Worm (Caenorhabditis elegans) whole organism, young adult: ENCODE measurements around the gene str-209.

Source experiments
- B0019.2 ChIP-seq: fragments of 200-800 bp; sonication (Bioruptor generic); conservative IDR thresholded peaks from 2 replicates; pipeline ENCODE4 v1.3.6; 2022; ENCODE audit warnings: missing genetic modification reagents, missing genetic modification characterization, missing compliant biosample characterization
- B0261.1 ChIP-seq: sonication (generic microtip); optimal IDR thresholded peaks from 2 replicates; lab custom pipeline; 2016; ENCODE audit warnings: mild to moderate bottlenecking, missing genetic modification characterization, moderate library complexity, missing compliant biosample characterization
- B0336.3 ChIP-seq: fragments of 200-800 bp; sonication (Bioruptor generic); IDR thresholded peaks from 2 replicates; pipeline ENCODE4 v1.3.6; 2022; ENCODE audit warnings: missing genetic modification characterization, missing compliant biosample characterization
- C17E4.6 ChIP-seq: fragments of 200-800 bp; sonication (Bioruptor generic); IDR thresholded peaks from 2 replicates; pipeline ENCODE4 v1.3.6; 2022; ENCODE audit warnings: missing genetic modification reagents, missing genetic modification characterization, missing compliant biosample characterization
- D2030.7 ChIP-seq: fragments of 200-800 bp; sonication (Bioruptor generic); IDR thresholded peaks from 2 replicates; pipeline ENCODE4 v1.3.6; 2022; ENCODE audit warnings: missing genetic modification reagents, missing genetic modification characterization, missing compliant biosample characterization
- F22D6.2 ChIP-seq: sonication (generic microtip); optimal IDR thresholded peaks from 2 replicates; lab custom pipeline; 2016; ENCODE audit warnings: mild to moderate bottlenecking, missing genetic modification characterization, missing compliant biosample characterization
- F55B11.4 ChIP-seq: sonication (generic microtip); optimal IDR thresholded peaks from 2 replicates; lab custom pipeline; 2016; ENCODE audit warnings: missing compliant biosample characterization, missing genetic modification characterization, borderline replicate concordance; ENCODE audit not compliant: insufficient read depth
- K11D2.4 ChIP-seq: fragments of 200-800 bp; sonication (Bioruptor generic); IDR thresholded peaks from 2 replicates; pipeline ENCODE4 v1.3.6; 2022; ENCODE audit warnings: missing genetic modification reagents, missing genetic modification characterization, missing compliant biosample characterization
- Y95B8A.8 ChIP-seq: fragments of 200-800 bp; sonication (Bioruptor generic); IDR thresholded peaks from 2 replicates; pipeline ENCODE4 v1.3.6; 2022; ENCODE audit warnings: missing genetic modification reagents, missing genetic modification characterization, missing compliant biosample characterization
- aptf-2 ChIP-seq: fragments of 200-800 bp; sonication (Bioruptor generic); conservative IDR thresholded peaks from 2 replicates; pipeline ENCODE4 v1.3.6; 2022; ENCODE audit warnings: missing genetic modification reagents, missing genetic modification characterization, missing compliant biosample characterization
- attf-6 ChIP-seq: fragments of 200-800 bp; sonication (Bioruptor generic); IDR thresholded peaks from 2 replicates; pipeline ENCODE4 v1.3.6; 2022; ENCODE audit warnings: missing genetic modification reagents, missing genetic modification characterization, missing compliant biosample characterization
- ceh-58 ChIP-seq: fragments of 200-800 bp; sonication (Bioruptor generic); IDR thresholded peaks from 2 replicates; pipeline ENCODE4 v1.3.6; 2022; ENCODE audit warnings: missing genetic modification characterization, missing compliant biosample characterization
- ceh-79 ChIP-seq: sonication (generic microtip); optimal IDR thresholded peaks from 2 replicates; lab custom pipeline; 2017; ENCODE audit warnings: mild to moderate bottlenecking, missing genetic modification characterization, missing compliant biosample characterization
- efl-1 ChIP-seq: fragments of 150-350 bp; optimal IDR thresholded peaks from 2 replicates; lab custom pipeline; 2014; ENCODE audit warnings: missing biosample characterization, missing genetic modification reagents, missing genetic modification characterization
- ets-4 ChIP-seq: fragments of 200-800 bp; sonication (Bioruptor generic); optimal IDR thresholded peaks from 2 replicates; lab custom pipeline; 2018; ENCODE audit warnings: mild to moderate bottlenecking, missing genetic modification characterization, missing compliant biosample characterization
- hmg-1.2 ChIP-seq: fragments of 200-800 bp; sonication (Bioruptor generic); IDR thresholded peaks from 2 replicates; pipeline ENCODE4 v1.3.6; 2022; ENCODE audit warnings: missing genetic modification reagents, missing genetic modification characterization, missing compliant biosample characterization
- hmg-20 ChIP-seq: fragments of 200-800 bp; sonication (Bioruptor generic); IDR thresholded peaks from 2 replicates; pipeline ENCODE4 v1.3.6; 2022; ENCODE audit warnings: missing genetic modification reagents, missing genetic modification characterization, missing compliant biosample characterization
- hsf-1 ChIP-seq: fragments of 200-800 bp; sonication (Bioruptor generic); IDR thresholded peaks from 2 replicates; pipeline ENCODE4 v1.3.6; 2022; ENCODE audit warnings: missing genetic modification reagents, missing genetic modification characterization, missing compliant biosample characterization
- let-526 ChIP-seq: fragments of 200-800 bp; sonication (Bioruptor generic); IDR thresholded peaks from 2 replicates; pipeline ENCODE4 v1.3.6; 2022; ENCODE audit warnings: missing genetic modification reagents, missing genetic modification characterization, missing compliant biosample characterization
- let-607 ChIP-seq, 2 experiments: fragments of 200-800 bp in 1 of 2; sonication (Bioruptor generic) in 1 of 2; sonication (generic microtip) in 1 of 2; optimal IDR thresholded peaks; 2 replicates each; lab custom pipeline; 2016 to 2018; ENCODE audit warnings: mild to moderate bottlenecking in 2 of 2, missing compliant biosample characterization in 2 of 2, missing genetic modification characterization in 2 of 2, moderate library complexity in 2 of 2, missing genotype in 1 of 2
- madf-10 ChIP-seq: sonication (generic microtip); optimal IDR thresholded peaks from 2 replicates; lab custom pipeline; 2016; ENCODE audit warnings: mild to moderate bottlenecking, missing genetic modification characterization, missing compliant biosample characterization
- madf-3 ChIP-seq: fragments of 200-800 bp; sonication (Bioruptor generic); IDR thresholded peaks from 2 replicates; pipeline ENCODE4 v1.3.6; 2022; ENCODE audit warnings: missing genetic modification reagents, missing genetic modification characterization, missing compliant biosample characterization
- madf-6 ChIP-seq: fragments of 200-800 bp; sonication (Bioruptor generic); IDR thresholded peaks from 2 replicates; pipeline ENCODE4 v1.3.6; 2022; ENCODE audit warnings: missing genetic modification reagents, missing genetic modification characterization, missing compliant biosample characterization
- madf-8 ChIP-seq: fragments of 200-800 bp; sonication (Bioruptor generic); conservative IDR thresholded peaks from 2 replicates; pipeline ENCODE4 v1.3.6; 2022; ENCODE audit warnings: missing genetic modification reagents, missing genetic modification characterization, missing compliant biosample characterization
- mes-4 ChIP-seq: sonication (generic microtip); optimal IDR thresholded peaks from 2 replicates; lab custom pipeline; 2016; ENCODE audit warnings: missing genotype, missing genetic modification characterization, missing compliant biosample characterization
- nfyb-1 ChIP-seq: fragments of 200-800 bp; sonication (Bioruptor generic); IDR thresholded peaks from 2 replicates; pipeline ENCODE4 v1.3.6; 2022; ENCODE audit warnings: missing genetic modification reagents, missing genetic modification characterization, missing compliant biosample characterization
- nhr-90 ChIP-seq: sonication (generic microtip); optimal IDR thresholded peaks from 2 replicates; lab custom pipeline; 2016; ENCODE audit warnings: missing genotype, mild to moderate bottlenecking, missing genetic modification characterization, missing compliant biosample characterization
- pha-4 ChIP-seq: fragments of 150-350 bp; sonication (generic microtip); optimal IDR thresholded peaks from 2 replicates; lab custom pipeline; 2014; ENCODE audit warnings: missing biosample characterization, missing genetic modification reagents, missing genetic modification characterization
- rpc-1 ChIP-seq, 2 experiments: fragments of 150-350 bp in 1 of 2; sonication (generic microtip) in 1 of 2; optimal IDR thresholded peaks; 2 replicates each; lab custom pipeline; 2014 to 2018; ENCODE audit warnings: missing biosample characterization in 1 of 2, missing genetic modification characterization in 1 of 2, missing genetic modification reagents in 1 of 2, missing genotype in 1 of 2
- sdz-38 ChIP-seq: sonication (generic microtip); optimal IDR thresholded peaks from 2 replicates; lab custom pipeline; 2016; ENCODE audit warnings: missing genotype, missing genetic modification characterization, missing compliant biosample characterization
- somi-1 ChIP-seq: fragments of 200-800 bp; sonication (Bioruptor generic); optimal IDR thresholded peaks from 2 replicates; lab custom pipeline; 2018; ENCODE audit warnings: mild to moderate bottlenecking, missing genetic modification characterization, missing compliant biosample characterization
- tbp1 ChIP-seq: fragments of 200-800 bp; sonication (Bioruptor generic); optimal IDR thresholded peaks from 2 replicates; lab custom pipeline; 2018; ENCODE audit warnings: mild to moderate bottlenecking, missing genetic modification characterization, missing compliant biosample characterization
- ztf-18 ChIP-seq: sonication (generic microtip); optimal IDR thresholded peaks from 2 replicates; lab custom pipeline; 2016; ENCODE audit warnings: missing genotype, mild to moderate bottlenecking, missing genetic modification characterization, missing compliant biosample characterization
- ztf-26 ChIP-seq: sonication (generic microtip); optimal IDR thresholded peaks from 2 replicates; lab custom pipeline; 2017; ENCODE audit warnings: missing genetic modification characterization, missing compliant biosample characterization

Gene str-209

ce11 chrV:4918664-4919257, 30.0 kb upstream of the str-209 start, which contains the start of gene C02E7.6:
Gene C02E7.6, plus strand, starts transcription at chrV:4919207.
- TF ChIP-seq madf-8 (GFP tag; lab: Robert Waterston, UW) (no peak), C17E4.6 (GFP tag; lab: Robert Waterston, UW) (no peak), somi-1 (GFP tag; lab: Kevin White, UChicago) (no peak), F22D6.2 (no peak), rpc-1 (optimal IDR thresholded peaks at IDR 0.05; lab: Kevin White, UChicago) (no peak), rpc-1 (tag; optimal IDR thresholded peaks at IDR 0.05; lab: Kevin White, UChicago) (no peak), hsf-1 (GFP tag; lab: Robert Waterston, UW) (0 out of 2 replicates have a peak, but pooled peaks have one; percentile 29), nfyb-1 (GFP tag; lab: Robert Waterston, UW) (no peak), tbp1 (GFP tag; lab: Kevin White, UChicago) (no peak)

DNA sequence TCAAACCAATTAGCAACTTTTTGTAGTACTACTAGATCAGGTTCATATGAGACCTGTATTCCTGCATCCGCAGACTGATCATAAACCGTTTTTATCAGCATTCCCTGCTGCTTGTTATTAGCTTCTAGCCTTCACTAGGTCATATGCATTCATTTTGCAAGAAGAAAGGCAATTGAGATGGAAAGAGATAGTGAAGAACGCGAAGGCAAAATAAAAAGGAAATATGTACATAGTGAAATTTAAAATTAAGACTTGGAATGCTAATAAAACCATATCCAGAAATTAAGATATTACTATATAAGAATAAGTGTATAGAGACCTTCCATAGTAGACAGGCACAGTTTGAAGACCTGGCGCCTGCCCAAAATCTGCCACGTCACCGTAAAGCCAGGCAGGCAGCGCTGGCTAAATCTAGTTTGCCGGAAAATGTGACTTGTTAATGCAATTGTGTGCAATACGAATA, 28.0 kb upstream of the str-209 start, which contains the start of the genes C02E7.8 and srh-23:
TSS of gene C02E7.8 (minus strand) at position 101 of the 463 bp plus-strand sequence.
TSS of gene srh-23 (plus strand) at position 413 of the 463 bp plus-strand sequence.
- TF ChIP-seq ets-4 (GFP tag; lab: Kevin White, UChicago) (no peak), hmg-20 (no peak), hmg-1.2 (GFP tag; lab: Robert Waterston, UW) (no peak), ztf-26 (tag; lab: Kevin White, UChicago) (no peak), F55B11.4 (tag; lab: Kevin White, UChicago) (no peak), ceh-58 (GFP tag; lab: Robert Waterston, UW) (no peak), sdz-38 (no peak), Y95B8A.8 (GFP tag; lab: Robert Waterston, UW) (no peak), B0336.3 (no peak), madf-6 (no peak), somi-1 (GFP tag; lab: Kevin White, UChicago) (no peak), D2030.7 (GFP tag; lab: Robert Waterston, UW) (no peak), nhr-90 (tag; lab: Kevin White, UChicago) (no peak), B0019.2 (no peak), pha-4 (tag; lab: Kevin White, UChicago) (no peak), B0261.1 (no peak), madf-10 (no peak), let-526 (no peak), let-607 (tag; optimal IDR thresholded peaks at IDR 0.05; lab: Kevin White, UChicago) (no peak), mes-4 (no peak)

ce11 chrV:4922024-4922423, 26.7 kb upstream of the str-209 start, which contains the start of gene srh-22:
Gene srh-22, plus strand, starts transcription at chrV:4922324.
- no peak for TF ChIP-seq aptf-2 (GFP tag; lab: Robert Waterston, UW)
- no peak for TF ChIP-seq madf-3 (GFP tag; lab: Robert Waterston, UW)
- no peak for TF ChIP-seq ztf-18
- TF ChIP-seq attf-6 (GFP tag; lab: Robert Waterston, UW) = no peak
- TF ChIP-seq efl-1 = no peak
- TF ChIP-seq ceh-79 (tag; lab: Kevin White, UChicago) = no peak
- TF ChIP-seq nhr-90 (tag; lab: Kevin White, UChicago) = no peak
- no peak for TF ChIP-seq K11D2.4 (GFP tag; lab: Robert Waterston, UW)
- TF ChIP-seq rpc-1 (optimal IDR thresholded peaks at IDR 0.05; lab: Kevin White, UChicago) = no peak
- TF ChIP-seq rpc-1 (tag; optimal IDR thresholded peaks at IDR 0.05; lab: Kevin White, UChicago) = no peak
